Fruit fly (Drosophila melanogaster) whole organism, embryonic: ENCODE results near the gene CG15894.

Experiments used
- Atf3 ChIP-seq: fragments of 200-800 bp; sonication (Bioruptor generic); optimal IDR thresholded peaks from 3 replicates; lab custom pipeline; 2016; ENCODE audit warnings: missing biosample characterization, missing genetic modification characterization
- B-H1 ChIP-seq: fragments of 200-800 bp; sonication (Bioruptor generic); IDR thresholded peaks from 3 replicates; pipeline ENCODE4 v1.3.6; 2022; ENCODE audit warnings: missing biosample characterization, missing genetic modification characterization
- Bdp1 ChIP-seq: fragments of 200-800 bp; sonication (Bioruptor generic); optimal IDR thresholded peaks from 3 replicates; lab custom pipeline; 2016; ENCODE audit warnings: missing biosample characterization, missing genetic modification characterization
- CG12391 ChIP-seq: fragments of 200-800 bp; sonication (Bioruptor generic); optimal IDR thresholded peaks from 3 replicates; lab custom pipeline; 2018; ENCODE audit warnings: missing biosample characterization, mild to moderate bottlenecking, missing genetic modification characterization, moderate library complexity
- CG14014 ChIP-seq: fragments of 200-800 bp; sonication (Bioruptor generic); IDR thresholded peaks from 2 replicates; pipeline ENCODE4 v1.3.6; 2022; ENCODE audit warnings: missing biosample characterization, missing genetic modification characterization
- CG14860 ChIP-seq: fragments of 200-800 bp; sonication (Bioruptor generic); IDR thresholded peaks from 3 replicates; pipeline ENCODE4 v1.3.6; 2022; ENCODE audit warnings: missing biosample characterization, missing genetic modification characterization; ENCODE audit not compliant: partially characterized antibody
- CG15011 ChIP-seq: fragments of 200-800 bp; sonication (Bioruptor generic); optimal IDR thresholded peaks from 3 replicates; lab custom pipeline; 2018; ENCODE audit warnings: missing biosample characterization, mild to moderate bottlenecking, missing genetic modification characterization
- CG15073 ChIP-seq: fragments of 200-800 bp; sonication (Bioruptor generic); optimal IDR thresholded peaks from 2 replicates; lab custom pipeline; 2016; ENCODE audit warnings: missing biosample characterization, missing genetic modification characterization
- CG1647 ChIP-seq: fragments of 200-800 bp; sonication (Bioruptor generic); optimal IDR thresholded peaks from 3 replicates; lab custom pipeline; 2016; ENCODE audit warnings: missing biosample characterization, missing genetic modification characterization
- CG17568 ChIP-seq: fragments of 200-800 bp; sonication (Bioruptor generic); optimal IDR thresholded peaks from 2 replicates; lab custom pipeline; 2018; ENCODE audit warnings: missing biosample characterization, mild to moderate bottlenecking, missing genetic modification characterization, moderate library complexity
- CG2875 ChIP-seq: fragments of 200-800 bp; sonication (Bioruptor generic); optimal IDR thresholded peaks from 2 replicates; lab custom pipeline; 2017; ENCODE audit warnings: missing biosample characterization, mild to moderate bottlenecking, missing genetic modification characterization, missing genetic modification reagents
- CG30020 ChIP-seq: fragments of 200-800 bp; optimal IDR thresholded peaks from 2 replicates; lab custom pipeline; 2019; ENCODE audit warnings: missing biosample characterization, mild to moderate bottlenecking, missing genetic modification characterization, moderate library complexity
- CG31388 ChIP-seq: fragments of 200-800 bp; sonication (Bioruptor generic); optimal IDR thresholded peaks from 2 replicates; lab custom pipeline; 2016; ENCODE audit warnings: missing biosample characterization, missing genetic modification characterization
- CG31441 ChIP-seq: fragments of 200-800 bp; sonication (Bioruptor generic); IDR thresholded peaks from 2 replicates; pipeline ENCODE4 v1.3.6; 2022; ENCODE audit warnings: missing biosample characterization, missing genetic modification characterization
- CG34224 ChIP-seq: fragments of 200-800 bp; sonication (Bioruptor generic); IDR thresholded peaks from 3 replicates; pipeline ENCODE4 v1.3.6; 2022; ENCODE audit warnings: missing biosample characterization, missing genetic modification characterization; ENCODE audit not compliant: partially characterized antibody
- CG42726 ChIP-seq: fragments of 200-800 bp; sonication (Bioruptor generic); IDR thresholded peaks from 2 replicates; pipeline ENCODE4 v1.3.6; 2022; ENCODE audit warnings: missing biosample characterization, missing genetic modification characterization; ENCODE audit not compliant: partially characterized antibody
- CG4360 ChIP-seq: fragments of 200-800 bp; sonication (Bioruptor generic); IDR thresholded peaks from 2 replicates; pipeline ENCODE4 v1.3.6; 2022; ENCODE audit warnings: missing biosample characterization, missing genetic modification characterization
- CG6175 ChIP-seq: fragments of 200-800 bp; sonication (Bioruptor generic); IDR thresholded peaks from 3 replicates; pipeline ENCODE4 v1.3.6; 2022; ENCODE audit warnings: missing biosample characterization, missing genetic modification characterization
- CG6854 ChIP-seq: fragments of 200-800 bp; sonication (Bioruptor generic); optimal IDR thresholded peaks from 3 replicates; lab custom pipeline; 2017; ENCODE audit warnings: missing biosample characterization, mild to moderate bottlenecking, missing genetic modification characterization
- CG7271 ChIP-seq: fragments of 200-800 bp; sonication (Bioruptor generic); optimal IDR thresholded peaks from 2 replicates; lab custom pipeline; 2018; ENCODE audit warnings: missing biosample characterization, mild to moderate bottlenecking, missing genetic modification characterization, moderate library complexity
- CG7372 ChIP-seq: fragments of 200-800 bp; sonication (Bioruptor generic); IDR thresholded peaks from 2 replicates; pipeline ENCODE4 v1.3.6; 2022; ENCODE audit warnings: missing biosample characterization, missing genetic modification characterization
- CG8290 ChIP-seq, 3 experiments: fragments of 200-800 bp; sonication (Bioruptor generic); optimal IDR thresholded peaks; 2 replicates each; lab custom pipeline; 2016 to 2019; ENCODE audit warnings: missing biosample characterization in 3 of 3, missing genetic modification characterization in 3 of 3, mild to moderate bottlenecking in 2 of 3, moderate library complexity in 1 of 3
- CG8359 ChIP-seq: fragments of 200-800 bp; sonication (Bioruptor generic); optimal IDR thresholded peaks from 2 replicates; lab custom pipeline; 2017; ENCODE audit warnings: missing biosample characterization, mild to moderate bottlenecking, missing genetic modification characterization, borderline replicate concordance
- CG9727 ChIP-seq: fragments of 200-800 bp; sonication (Bioruptor generic); optimal IDR thresholded peaks from 3 replicates; lab custom pipeline; 2017; ENCODE audit warnings: missing biosample characterization, mild to moderate bottlenecking, missing genetic modification characterization
- CoRest ChIP-seq: fragments of 200-800 bp; sonication (Bioruptor generic); optimal IDR thresholded peaks from 3 replicates; lab custom pipeline; 2018; ENCODE audit warnings: missing biosample characterization, mild to moderate bottlenecking, missing genetic modification characterization, moderate library complexity
- Dip3 ChIP-seq: fragments of 200-800 bp; sonication (Bioruptor generic); optimal IDR thresholded peaks from 3 replicates; lab custom pipeline; 2016; ENCODE audit warnings: missing biosample characterization, missing genetic modification characterization
- E2f1 ChIP-seq: fragments of 200-800 bp; sonication (Bioruptor generic); IDR thresholded peaks from 2 replicates; pipeline ENCODE4 v1.3.6; 2022; ENCODE audit warnings: missing biosample characterization, missing genetic modification characterization
- Hmx ChIP-seq: fragments of 200-800 bp; sonication (Bioruptor generic); optimal IDR thresholded peaks from 2 replicates; lab custom pipeline; 2016; ENCODE audit warnings: missing biosample characterization, missing genetic modification characterization
- Med ChIP-seq: fragments of 200-800 bp; sonication (Bioruptor generic); peaks from one replicate; lab custom pipeline; 2016; ENCODE audit warnings: missing biosample characterization, missing genetic modification characterization, mild to moderate bottlenecking, inconsistent platforms, moderate library complexity
- Rx ChIP-seq: fragments of 200-800 bp; sonication (Bioruptor generic); IDR thresholded peaks from 2 replicates; pipeline ENCODE4 v1.3.6; 2022; ENCODE audit warnings: missing biosample characterization, missing genetic modification characterization
- Sry-δ ChIP-seq: fragments of 200-800 bp; sonication (Bioruptor generic); optimal IDR thresholded peaks from 2 replicates; lab custom pipeline; 2016; ENCODE audit warnings: missing biosample characterization, missing genetic modification characterization
- ara ChIP-seq: fragments of 200-800 bp; sonication (Bioruptor generic); IDR thresholded peaks from 2 replicates; pipeline ENCODE4 v1.3.6; 2022; ENCODE audit warnings: missing biosample characterization, missing genetic modification characterization
- ase ChIP-seq: fragments of 200-800 bp; sonication (Bioruptor generic); IDR thresholded peaks from 3 replicates; pipeline ENCODE4 v1.3.6; 2022; ENCODE audit warnings: missing biosample characterization, missing genetic modification characterization
- esg ChIP-seq: fragments of 200-800 bp; sonication (Bioruptor generic); conservative IDR thresholded peaks from 2 replicates; pipeline ENCODE4 v1.3.6; 2022; ENCODE audit warnings: missing biosample characterization, missing genetic modification characterization
- exex ChIP-seq: fragments of 200-800 bp; sonication (Bioruptor generic); optimal IDR thresholded peaks from 4 replicates; lab custom pipeline; 2018; ENCODE audit warnings: missing biosample characterization, mild to moderate bottlenecking, missing genetic modification characterization, moderate library complexity
- insv ChIP-seq, 2 experiments: fragments of 200-800 bp; sonication (Bioruptor generic); optimal IDR thresholded peaks; 3 replicates each; lab custom pipeline; 2016 to 2018; ENCODE audit warnings: missing biosample characterization in 2 of 2, missing genetic modification characterization in 2 of 2
- oc ChIP-seq: fragments of 200-800 bp; sonication (Bioruptor generic); optimal IDR thresholded peaks from 2 replicates; lab custom pipeline; 2018; ENCODE audit warnings: missing biosample characterization, mild to moderate bottlenecking, missing genetic modification characterization, moderate library complexity
- pnt ChIP-seq: fragments of 200-800 bp; sonication (Bioruptor generic); optimal IDR thresholded peaks from 3 replicates; lab custom pipeline; 2016; ENCODE audit warnings: missing biosample characterization, missing genetic modification characterization
- pros ChIP-seq: fragments of 200-800 bp; sonication (Bioruptor generic); optimal IDR thresholded peaks from 3 replicates; lab custom pipeline; 2019; ENCODE audit warnings: missing biosample characterization, mild to moderate bottlenecking, missing genetic modification characterization, moderate library complexity
- repo ChIP-seq: fragments of 200-800 bp; sonication (Bioruptor generic); optimal IDR thresholded peaks from 2 replicates; lab custom pipeline; 2016; ENCODE audit warnings: missing biosample characterization, missing genetic modification characterization
- sd ChIP-seq: fragments of 200-800 bp; sonication (Bioruptor generic); optimal IDR thresholded peaks from 3 replicates; lab custom pipeline; 2018; ENCODE audit warnings: missing biosample characterization, mild to moderate bottlenecking, missing genetic modification characterization, moderate library complexity
- sens ChIP-seq: fragments of 200-800 bp; sonication (Bioruptor generic); peaks from one replicate; lab custom pipeline; 2016; ENCODE audit warnings: missing biosample characterization, missing genetic modification characterization
- sima ChIP-seq: fragments of 200-800 bp; sonication (Bioruptor generic); optimal IDR thresholded peaks from 2 replicates; lab custom pipeline; 2016; ENCODE audit warnings: missing biosample characterization, missing genetic modification characterization
- sr ChIP-seq: fragments of 200-800 bp; sonication (Bioruptor generic); IDR thresholded peaks from 3 replicates; pipeline ENCODE4 v1.3.6; 2022; ENCODE audit warnings: missing biosample characterization, missing genetic modification characterization
- sug ChIP-seq: fragments of 200-800 bp; optimal IDR thresholded peaks from 2 replicates; lab custom pipeline; 2019; ENCODE audit warnings: missing biosample characterization, mild to moderate bottlenecking, missing genetic modification characterization, moderate library complexity
- tap ChIP-seq: fragments of 200-800 bp; optimal IDR thresholded peaks from 3 replicates; lab custom pipeline; 2019; ENCODE audit warnings: missing biosample characterization, mild to moderate bottlenecking, missing genetic modification characterization, moderate library complexity
- ttk ChIP-seq: fragments of 200-800 bp; sonication (Bioruptor generic); IDR thresholded peaks from 2 replicates; pipeline ENCODE4 v2.1.2; 2022; ENCODE audit warnings: missing biosample characterization, missing genetic modification characterization
- tx ChIP-seq: fragments of 200-800 bp; sonication (Bioruptor generic); optimal IDR thresholded peaks from 2 replicates; lab custom pipeline; 2016; ENCODE audit warnings: missing biosample characterization, missing genetic modification characterization
- unc-4 ChIP-seq: fragments of 200-800 bp; sonication (Bioruptor generic); IDR thresholded peaks from 2 replicates; pipeline ENCODE4 v1.3.6; 2022; ENCODE audit warnings: missing biosample characterization, missing genetic modification characterization; ENCODE audit not compliant: partially characterized antibody
- vnd ChIP-seq: fragments of 200-800 bp; sonication (Bioruptor generic); IDR thresholded peaks from 3 replicates; pipeline ENCODE4 v1.3.6; 2022; ENCODE audit warnings: missing biosample characterization, missing genetic modification characterization; ENCODE audit not compliant: partially characterized antibody
- zen ChIP-seq: fragments of 200-800 bp; sonication (Bioruptor generic); optimal IDR thresholded peaks from 3 replicates; lab custom pipeline; 2018; ENCODE audit warnings: missing biosample characterization, mild to moderate bottlenecking, missing genetic modification characterization, moderate library complexity

The CG15894 gene

DNA sequence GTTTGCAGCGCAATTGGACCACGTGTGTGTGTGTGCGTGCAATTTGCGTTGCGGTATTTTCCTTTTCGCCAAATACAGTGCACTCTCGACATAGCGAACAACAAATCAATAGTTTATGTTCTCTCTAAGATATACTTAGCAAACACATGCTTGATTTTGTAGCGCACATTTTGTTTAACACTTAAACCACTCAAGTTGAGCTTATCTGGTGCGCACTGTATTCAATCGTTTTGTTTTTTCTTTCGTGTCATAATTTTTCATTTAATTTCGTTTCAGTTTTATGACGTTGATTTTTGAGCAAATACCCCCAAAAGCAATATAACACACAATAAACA lies 57.3 kb downstream of the CG15894 start (continued):
- peak; percentile 37 for TF ChIP-seq Sry-δ (GFP tag; lab: Kevin White, UChicago)
- TF ChIP-seq CG17568: peak; percentile 63
- peak; percentile 99 for TF ChIP-seq Med
- TF ChIP-seq CG8359: no peak
- peak; percentile 79 for TF ChIP-seq pnt (GFP tag; lab: Kevin White, UChicago)
- TF ChIP-seq tap: peak; percentile 82
- TF ChIP-seq CG31441 (GFP tag; lab: Robert Waterston, UW): peak; percentile 55
- TF ChIP-seq exex (tag; lab: Kevin White, UChicago): peak; percentile 60
- peak; percentile 46 for TF ChIP-seq CG2875 (GFP tag; lab: Kevin White, UChicago)
- TF ChIP-seq CG4360 (GFP tag; lab: Robert Waterston, UW): no peak
- TF ChIP-seq CG30020 (tag; lab: Kevin White, UChicago): no peak
- TF ChIP-seq CG31388 (GFP tag; lab: Kevin White, UChicago): peak; percentile 14
- peak; percentile 94 for TF ChIP-seq sens (GFP tag; lab: Kevin White, UChicago)
- peak; percentile 59 for TF ChIP-seq Bdp1 (GFP tag; lab: Kevin White, UChicago)
- TF ChIP-seq CG15011 (GFP tag; lab: Kevin White, UChicago): peak; percentile 70
- no peak for TF ChIP-seq CG34224 (GFP tag; lab: Robert Waterston, UW)
- peak; percentile 73 for TF ChIP-seq ara (GFP tag; lab: Robert Waterston, UW)
- peak; percentile 79 for TF ChIP-seq CG12391
- TF ChIP-seq sd (tag; lab: Kevin White, UChicago): peak; percentile 78
- TF ChIP-seq Atf3 (GFP tag; lab: Kevin White, UChicago): peak; percentile 57
- peak; percentile 75 for TF ChIP-seq tx (GFP tag; lab: Kevin White, UChicago)
- peak; percentile 88 for TF ChIP-seq sug (tag; lab: Kevin White, UChicago)
- peak; percentile 84 for TF ChIP-seq ase (GFP tag; lab: Robert Waterston, UW)
- TF ChIP-seq CG6854 (GFP tag; lab: Kevin White, UChicago): peak; percentile 76
- peak; percentile 76 for TF ChIP-seq oc (tag; lab: Kevin White, UChicago)
- TF ChIP-seq sima (GFP tag; lab: Kevin White, UChicago): no peak
- peak; percentile 80 for TF ChIP-seq CG9727 (GFP tag; lab: Kevin White, UChicago)
- TF ChIP-seq esg: peak; percentile 74
- peak; percentile 83 for TF ChIP-seq CoRest (tag; lab: Kevin White, UChicago)
- TF ChIP-seq CG7372: peak; percentile 84
- peak; percentile 85 for TF ChIP-seq Rx (GFP tag; lab: Robert Waterston, UW)
- TF ChIP-seq ttk: peak; percentile 89
- peak; percentile 65; the same call in 2 of the 3 replicates for TF ChIP-seq sr (GFP tag; lab: Robert Waterston, UW)
- TF ChIP-seq CG8290 (GFP tag; optimal IDR thresholded peaks at IDR 0.05; lab: Kevin White, UChicago): no peak
- TF ChIP-seq CG8290 (tag; optimal IDR thresholded peaks at IDR 0.05; lab: Kevin White, UChicago): peak in 1 of 2 experiments; percentile 98
- no peak for TF ChIP-seq CG42726 (GFP tag; lab: Robert Waterston, UW)
- no peak for TF ChIP-seq vnd (GFP tag; lab: Robert Waterston, UW)
- no peak for TF ChIP-seq insv (GFP tag; optimal IDR thresholded peaks at IDR 0.05; lab: Kevin White, UChicago)
- TF ChIP-seq Hmx (GFP tag; lab: Kevin White, UChicago): peak; percentile 64
- peak; percentile 83 for TF ChIP-seq CG6175 (GFP tag; lab: Robert Waterston, UW)
- no peak for TF ChIP-seq CG7271 (tag; lab: Kevin White, UChicago)
- TF ChIP-seq CG14860: no peak
- peak; percentile 71 for TF ChIP-seq zen (tag; lab: Kevin White, UChicago)
- peak; percentile 92 for TF ChIP-seq CG14014 (GFP tag; lab: Robert Waterston, UW)
- no peak for TF ChIP-seq unc-4 (GFP tag; lab: Robert Waterston, UW)
- peak; percentile 83 for TF ChIP-seq B-H1 (GFP tag; lab: Robert Waterston, UW)
- no peak for TF ChIP-seq CG15073 (GFP tag; lab: Kevin White, UChicago)
- peak; percentile 88 for TF ChIP-seq Dip3 (GFP tag; lab: Kevin White, UChicago)
- peak; percentile 79 for TF ChIP-seq CG1647 (GFP tag; lab: Kevin White, UChicago)
- TF ChIP-seq repo (GFP tag; lab: Kevin White, UChicago): peak; percentile 57
- no peak for TF ChIP-seq pros (GFP tag; lab: Kevin White, UChicago)
- TF ChIP-seq E2f1 (GFP tag; lab: Robert Waterston, UW): peak; percentile 84
